Fruit fly (Drosophila melanogaster): ENCODE measurements around the gene smp-30.

Gene smp-30

dm6 chr3R:14705270-14705669 is 45.8 kb downstream of the smp-30 start:
- no peak for TF ChIP-seq NfI (GFP tag; optimal IDR thresholded peaks at IDR 0.05)
- no peak for TF ChIP-seq Trl (optimal IDR thresholded peaks at IDR 0.05)
- no peak for TF ChIP-seq Trl (GFP tag; optimal IDR thresholded peaks at IDR 0.05)
- TF ChIP-seq nom (GFP tag; optimal IDR thresholded peaks at IDR 0.05) = peak; percentile 74
- no peak for TF ChIP-seq CG7271 (tag; optimal IDR thresholded peaks at IDR 0.05)
- TF ChIP-seq Antp (GFP tag; optimal IDR thresholded peaks at IDR 0.05) = no peak
- no peak for TF ChIP-seq salm (tag; optimal IDR thresholded peaks at IDR 0.05)
- TF ChIP-seq oc (tag; optimal IDR thresholded peaks at IDR 0.05) = peak; percentile 0
- no peak for TF ChIP-seq pnt (GFP tag; optimal IDR thresholded peaks at IDR 0.05)
- no peak for TF ChIP-seq dan (GFP tag; IDR thresholded peaks at IDR 0.05)
- no peak for TF ChIP-seq CG10543 (GFP tag; optimal IDR thresholded peaks at IDR 0.05)
- no peak for TF ChIP-seq da (GFP tag; optimal IDR thresholded peaks at IDR 0.05)
- no peak for TF ChIP-seq peb (GFP tag; IDR thresholded peaks at IDR 0.05)
- TF ChIP-seq pan (optimal IDR thresholded peaks at IDR 0.05) = no peak
- TF ChIP-seq pan (GFP tag; optimal IDR thresholded peaks at IDR 0.05 in 1 of 2, IDR thresholded peaks at IDR 0.05 in 1 of 2) = no peak
- TF ChIP-seq CG8924 (tag; optimal IDR thresholded peaks at IDR 0.05) = no peak
- peak in 1 of 2 experiments; percentile 5 for TF ChIP-seq Hr78 (GFP tag; optimal IDR thresholded peaks at IDR 0.05)
- no peak for TF ChIP-seq Hmx (GFP tag; optimal IDR thresholded peaks at IDR 0.05)
- no peak for TF ChIP-seq CG2678 (tag; optimal IDR thresholded peaks at IDR 0.05)
- TF ChIP-seq croc (GFP tag; conservative IDR thresholded peaks at IDR 0.05) = no peak
- no peak for TF ChIP-seq CG11504 (tag; optimal IDR thresholded peaks at IDR 0.05)
- no peak for TF ChIP-seq CG1233 (GFP tag; optimal IDR thresholded peaks at IDR 0.05)
- peak; percentile 43 for TF ChIP-seq CG7987 (GFP tag; optimal IDR thresholded peaks at IDR 0.05)
- no peak for TF ChIP-seq wek (GFP tag; optimal IDR thresholded peaks at IDR 0.05)
- no peak for TF ChIP-seq CG11398 (GFP tag; optimal IDR thresholded peaks at IDR 0.05)
- TF ChIP-seq odd (GFP tag; optimal IDR thresholded peaks at IDR 0.05) = no peak
- TF ChIP-seq Drgx (GFP tag; IDR thresholded peaks at IDR 0.05) = peak; percentile 32; the same call in 1 of the 2 replicates
- no peak for TF ChIP-seq D19A (tag; optimal IDR thresholded peaks at IDR 0.05)
- no peak for TF ChIP-seq bowl (GFP tag; IDR thresholded peaks at IDR 0.05)
- TF ChIP-seq CG18011 (GFP tag; optimal IDR thresholded peaks at IDR 0.05) = no peak
- no peak for TF ChIP-seq Lpt (GFP tag; optimal IDR thresholded peaks at IDR 0.05)
- no peak for TF ChIP-seq sqz (GFP tag; optimal IDR thresholded peaks at IDR 0.05)
- TF ChIP-seq CG31224 (GFP tag; IDR thresholded peaks at IDR 0.05) = no peak
- TF ChIP-seq scrt (GFP tag; optimal IDR thresholded peaks at IDR 0.05) = no peak
- no peak for TF ChIP-seq Hr3 (GFP tag; optimal IDR thresholded peaks at IDR 0.05)
- no peak for TF ChIP-seq CG1602 (GFP tag; optimal IDR thresholded peaks at IDR 0.05)
- TF ChIP-seq jigr1 (GFP tag; IDR thresholded peaks at IDR 0.05) = no peak
- no peak for TF ChIP-seq CG33213 (GFP tag; optimal IDR thresholded peaks at IDR 0.05)
- no peak for TF ChIP-seq ash1 (GFP tag; optimal IDR thresholded peaks at IDR 0.05)
- 0 out of 3 replicates have a peak, but pooled peaks have one; percentile 52 for TF ChIP-seq CG2199 (GFP tag; IDR thresholded peaks at IDR 0.05)
- no peak for TF ChIP-seq tin (GFP tag; optimal IDR thresholded peaks at IDR 0.05)
- 0 out of 2 replicates have a peak, but pooled peaks have one; percentile 4 for TF ChIP-seq dati (GFP tag; IDR thresholded peaks at IDR 0.05)
- TF ChIP-seq CG30020 (tag; optimal IDR thresholded peaks at IDR 0.05) = no peak
- no peak for TF ChIP-seq cato (GFP tag; optimal IDR thresholded peaks at IDR 0.05; ENCODE audit: borderline replicate concordance)
- TF ChIP-seq Aef1 (GFP tag; IDR thresholded peaks at IDR 0.05) = no peak

Data from whole organism, embryonic.